Worm (Caenorhabditis elegans): ENCODE results near the gene unc-69.
A peak's percentile ranks its signal among the peaks of the same experiment; 100 is the strongest.

ce11 chrIII:10270778-10271307 lies 47.9 kb upstream of the unc-69 start, which contains the start of gene cnk-1:
- TF ChIP-seq lin-39 (tag; optimal IDR thresholded peaks at IDR 0.05): no peak
- no peak for TF ChIP-seq ces-1 (GFP tag; optimal IDR thresholded peaks at IDR 0.05)
- peak; percentile 87 for TF ChIP-seq dsc-1 (tag; optimal IDR thresholded peaks at IDR 0.05)
- TF ChIP-seq nhr-28 (tag; optimal IDR thresholded peaks at IDR 0.05): no peak
- no peak for TF ChIP-seq nhr-237 (tag; optimal IDR thresholded peaks at IDR 0.05)
- no peak for TF ChIP-seq unc-62 (GFP tag; optimal IDR thresholded peaks at IDR 0.05)
- no peak for TF ChIP-seq pag-3 (tag; optimal IDR thresholded peaks at IDR 0.05; ENCODE audit: borderline replicate concordance, insufficient read depth)
- peak; percentile 86 for TF ChIP-seq irx-1 (tag; optimal IDR thresholded peaks at IDR 0.05)
- no peak for TF ChIP-seq aly-2 (tag; optimal IDR thresholded peaks at IDR 0.05)
- no peak for TF ChIP-seq nhr-12 (tag; optimal IDR thresholded peaks at IDR 0.05)
- TF ChIP-seq jun-1 (tag; optimal IDR thresholded peaks at IDR 0.05): peak; percentile 9
- TF ChIP-seq pqm-1 (tag; optimal IDR thresholded peaks at IDR 0.05): no peak
